Worm (Caenorhabditis elegans) whole organism, L1 larva: ENCODE measurements around the gene K02H11.9.

Experiments
- snpc-4 ChIP-seq: fragments of 150-350 bp; optimal IDR thresholded peaks from 2 replicates; lab custom pipeline; 2014; ENCODE audit warnings: missing biosample characterization, missing genetic modification characterization
- ztf-11 ChIP-seq, 2 experiments: sonication (generic microtip); optimal IDR thresholded peaks; 2 replicates each; lab custom pipeline; 2016 to 2017; ENCODE audit warnings: missing genetic modification characterization in 2 of 2, missing biosample characterization in 1 of 2, missing compliant biosample characterization in 1 of 2

DNA sequence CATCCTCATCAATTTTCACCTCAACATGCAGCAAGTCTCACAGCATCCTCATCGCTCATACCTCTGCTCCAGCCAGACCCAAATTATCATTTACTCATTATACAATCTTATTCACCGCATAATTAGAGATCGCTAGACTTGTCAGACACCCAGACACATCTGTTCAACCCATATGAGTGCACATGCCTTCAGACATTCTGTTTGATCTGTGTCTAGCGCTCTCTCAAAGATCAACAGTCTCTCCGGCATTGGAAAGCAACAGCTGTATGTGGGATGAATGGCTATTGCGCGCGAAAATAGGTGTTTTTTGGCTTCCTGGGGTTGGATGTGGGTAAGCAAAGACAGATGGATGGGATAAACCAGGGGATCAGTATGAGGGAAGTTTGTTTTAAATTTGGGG is 35.7 kb upstream of the K02H11.9 start:
- TF ChIP-seq ztf-11 (tag; optimal IDR thresholded peaks at IDR 0.05; lab: Kevin White, UChicago): peak in 1 of 2 experiments; percentile 21
- TF ChIP-seq snpc-4 (tag; lab: Kevin White, UChicago): no peak
